Fruit fly (Drosophila melanogaster): Measurements from ENCODE around the gene Hinfp.

DNA sequence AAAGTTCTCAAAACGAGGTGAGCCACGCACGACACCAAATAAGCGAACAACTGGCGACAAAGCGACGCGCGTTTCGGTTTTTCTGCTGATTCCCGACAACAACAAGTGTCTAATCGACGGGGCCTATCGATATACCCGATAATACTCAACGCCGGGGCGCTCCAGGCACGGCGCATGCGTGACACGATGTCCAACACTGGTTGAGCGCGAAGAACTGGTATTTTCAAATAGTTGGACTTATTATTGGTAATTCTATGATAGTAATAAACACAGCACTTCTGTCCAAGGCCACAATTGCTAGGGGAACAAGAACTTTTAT lies 7.9 kb upstream of the Hinfp start:
- TF ChIP-seq CG5204 (GFP tag; optimal IDR thresholded peaks at IDR 0.05) = no peak
- TF ChIP-seq CG7101 (tag; optimal IDR thresholded peaks at IDR 0.05) = no peak
- TF ChIP-seq Hr96 (GFP tag; optimal IDR thresholded peaks at IDR 0.05) = no peak
- TF ChIP-seq kay (GFP tag; ENCODE audit: borderline replicate concordance) = no peak
- TF ChIP-seq CG11617 (GFP tag; optimal IDR thresholded peaks at IDR 0.05) = no peak
- TF ChIP-seq CG12768 (GFP tag; optimal IDR thresholded peaks at IDR 0.05) = no peak
- peak; percentile 19 for TF ChIP-seq tj (GFP tag; optimal IDR thresholded peaks at IDR 0.05)
- TF ChIP-seq ovo (GFP tag; optimal IDR thresholded peaks at IDR 0.05) = no peak
- no peak for TF ChIP-seq cic (GFP tag; optimal IDR thresholded peaks at IDR 0.05)
- TF ChIP-seq Crg-1 (GFP tag; optimal IDR thresholded peaks at IDR 0.05) = peak; percentile 47
